Fruit fly (Drosophila melanogaster) S2 (cell line): ENCODE measurements around the gene HLH3B.

Experiments
- CG8478 ChIP-seq: fragments of >200 bp; optimal IDR thresholded peaks from 2 replicates; lab custom pipeline; 2018
- CTCF ChIP-seq, 2 experiments: fragments of >200 bp; optimal IDR thresholded peaks; 2 replicates each; lab custom pipeline; 2018

dm6 chrX:2655479-2655878 lies 26.0 kb downstream of the HLH3B start:
- TF ChIP-seq CG8478 (lab: Kevin White, UChicago) = no peak
- no peak for TF ChIP-seq CTCF (optimal IDR thresholded peaks at IDR 0.05; lab: Kevin White, UChicago)
